Worm (Caenorhabditis elegans) whole organism, midembryonic: ENCODE data around the gene C06E1.9.

ENCODE experiments used
- T22C8.4 ChIP-seq: fragments of 200-800 bp; sonication (Bioruptor generic); IDR thresholded peaks from 2 replicates; pipeline ENCODE4 v1.3.6; 2022; ENCODE audit warnings: missing genetic modification characterization, missing compliant biosample characterization
- flt-1 ChIP-seq: fragments of 200-800 bp; sonication (Bioruptor generic); IDR thresholded peaks from 2 replicates; pipeline ENCODE4 v1.3.6; 2022; ENCODE audit warnings: missing genetic modification characterization, missing compliant biosample characterization
- med-1 ChIP-seq: sonication (generic microtip); optimal IDR thresholded peaks from 2 replicates; lab custom pipeline; 2017; ENCODE audit warnings: missing genetic modification characterization, mild to moderate bottlenecking, missing compliant biosample characterization, antibody characterized with exemption, missing genetic modification reagents; ENCODE audit not compliant: insufficient read depth
- tab-1 ChIP-seq: fragments of 200-800 bp; sonication (Bioruptor generic); IDR thresholded peaks from 2 replicates; pipeline ENCODE4 v1.3.6; 2022; ENCODE audit warnings: missing genetic modification characterization, missing compliant biosample characterization
- ztf-23 ChIP-seq: fragments of 200-800 bp; sonication (Bioruptor generic); IDR thresholded peaks from 2 replicates; pipeline ENCODE4 v1.3.6; 2022; ENCODE audit warnings: missing genetic modification reagents, missing genetic modification characterization, missing compliant biosample characterization
- ztf-29 ChIP-seq: fragments of 200-800 bp; sonication (Bioruptor generic); IDR thresholded peaks from 2 replicates; pipeline ENCODE4 v1.3.6; 2022; ENCODE audit warnings: missing genetic modification reagents, missing genetic modification characterization, missing compliant biosample characterization

- no peak for TF ChIP-seq flt-1 (GFP tag; lab: Robert Waterston, UW)
- TF ChIP-seq T22C8.4 (GFP tag; lab: Robert Waterston, UW) = no peak
- TF ChIP-seq med-1 = no peak
- TF ChIP-seq ztf-29 (GFP tag; lab: Robert Waterston, UW) = no peak
- TF ChIP-seq ztf-23 = no peak
- TF ChIP-seq tab-1 (GFP tag; lab: Robert Waterston, UW) = no peak
These were observed 47.4 kb upstream of the C06E1.9 start for ce11 chrIII:8656957-8657356.
